Worm (Caenorhabditis elegans) whole organism, midembryonic: Measurements from ENCODE around the gene kbp-1.

Experiments
- T22C8.4 ChIP-seq: fragments of 200-800 bp; sonication (Bioruptor generic); IDR thresholded peaks from 2 replicates; pipeline ENCODE4 v1.3.6; 2022; ENCODE audit warnings: missing genetic modification characterization, missing compliant biosample characterization
- klf-2 ChIP-seq: fragments of 200-800 bp; sonication (Bioruptor generic); conservative IDR thresholded peaks from 2 replicates; pipeline ENCODE4 v1.3.6; 2022; ENCODE audit warnings: missing genetic modification reagents, missing genetic modification characterization, missing compliant biosample characterization
- ref-1 ChIP-seq: fragments of 200-800 bp; sonication (Bioruptor generic); conservative IDR thresholded peaks from 2 replicates; pipeline ENCODE4 v1.3.6; 2022; ENCODE audit warnings: missing genetic modification reagents, missing genetic modification characterization, missing compliant biosample characterization
- tab-1 ChIP-seq: fragments of 200-800 bp; sonication (Bioruptor generic); IDR thresholded peaks from 2 replicates; pipeline ENCODE4 v1.3.6; 2022; ENCODE audit warnings: missing genetic modification characterization, missing compliant biosample characterization

- TF ChIP-seq T22C8.4 (GFP tag; lab: Robert Waterston, UW), result no peak
- no peak for TF ChIP-seq klf-2
- TF ChIP-seq tab-1, result no peak
- TF ChIP-seq ref-1 (GFP tag; lab: Robert Waterston, UW), result no peak
Measured at ce11 chrIII:6903056-6903977, 33.9 kb downstream of the kbp-1 start, which contains the start of the genes brc-2 and T07E3.3.
